Worm (Caenorhabditis elegans) whole organism, young adult: ENCODE results near the gene lir-1.

Experiments
- B0261.1 ChIP-seq: sonication (generic microtip); optimal IDR thresholded peaks from 2 replicates; lab custom pipeline; 2016; ENCODE audit warnings: mild to moderate bottlenecking, missing genetic modification characterization, moderate library complexity, missing compliant biosample characterization
- F52B5.7 ChIP-seq: sonication (generic microtip); optimal IDR thresholded peaks from 2 replicates; lab custom pipeline; 2016; ENCODE audit warnings: mild to moderate bottlenecking, missing genetic modification characterization, missing compliant biosample characterization
- F55B11.4 ChIP-seq: sonication (generic microtip); optimal IDR thresholded peaks from 2 replicates; lab custom pipeline; 2016; ENCODE audit warnings: missing compliant biosample characterization, missing genetic modification characterization, borderline replicate concordance; ENCODE audit not compliant: insufficient read depth
- ceh-58 ChIP-seq: fragments of 200-800 bp; sonication (Bioruptor generic); IDR thresholded peaks from 2 replicates; pipeline ENCODE4 v1.3.6; 2022; ENCODE audit warnings: missing genetic modification characterization, missing compliant biosample characterization
- ceh-91 ChIP-seq: fragments of 200-800 bp; sonication (Bioruptor generic); IDR thresholded peaks from 2 replicates; pipeline ENCODE4 v1.3.6; 2022; ENCODE audit warnings: missing genetic modification reagents, missing genetic modification characterization, missing compliant biosample characterization
- ets-4 ChIP-seq: fragments of 200-800 bp; sonication (Bioruptor generic); optimal IDR thresholded peaks from 2 replicates; lab custom pipeline; 2018; ENCODE audit warnings: mild to moderate bottlenecking, missing genetic modification characterization, missing compliant biosample characterization
- lag-1 ChIP-seq: fragments of 200-800 bp; sonication (Bioruptor generic); IDR thresholded peaks from 2 replicates; pipeline ENCODE4 v1.3.6; 2022; ENCODE audit warnings: missing genetic modification reagents, missing genetic modification characterization, missing compliant biosample characterization
- mxl-1 ChIP-seq: sonication (generic microtip); optimal IDR thresholded peaks from 2 replicates; lab custom pipeline; 2016; ENCODE audit warnings: missing genetic modification characterization, missing compliant biosample characterization
- nfya-1 ChIP-seq: sonication (generic microtip); optimal IDR thresholded peaks from 2 replicates; lab custom pipeline; 2017; ENCODE audit warnings: antibody characterized with exemption, missing compliant biosample characterization, missing genetic modification characterization, borderline replicate concordance; ENCODE audit not compliant: insufficient read depth
- unc-62 ChIP-seq: fragments of 150-350 bp; optimal IDR thresholded peaks from 2 replicates; lab custom pipeline; 2014; ENCODE audit warnings: missing biosample characterization, missing genetic modification reagents, missing genetic modification characterization

ce11 chrII:7651171-7651570, 20.6 kb upstream of the lir-1 start, which contains the start of gene pde-4:
- no peak for TF ChIP-seq B0261.1
- TF ChIP-seq F55B11.4 (tag; lab: Kevin White, UChicago): no peak
- no peak for TF ChIP-seq F52B5.7
- TF ChIP-seq ets-4 (GFP tag; lab: Kevin White, UChicago): no peak
- no peak for TF ChIP-seq mxl-1
- no peak for TF ChIP-seq ceh-91 (GFP tag; lab: Robert Waterston, UW)
- TF ChIP-seq nfya-1 (tag; lab: Kevin White, UChicago): no peak
- no peak for TF ChIP-seq unc-62 (GFP tag; lab: Kevin White, UChicago)
- no peak for TF ChIP-seq lag-1 (GFP tag; lab: Robert Waterston, UW)
- no peak for TF ChIP-seq ceh-58 (GFP tag; lab: Robert Waterston, UW)
